Fruit fly (Drosophila melanogaster) whole organism, wandering third instar larva: ENCODE data around the gene CG32365.
A peak's percentile ranks its signal among the peaks of the same experiment; 100 is the strongest.

Experiments used
- CG32264 ChIP-seq: fragments of 200-800 bp; sonication (Bioruptor generic); optimal IDR thresholded peaks from 2 replicates; lab custom pipeline; 2016; ENCODE audit warnings: missing biosample characterization, missing genetic modification characterization
- CG9705 ChIP-seq: fragments of 200-800 bp; sonication (Bioruptor generic); optimal IDR thresholded peaks from 2 replicates; lab custom pipeline; 2018; ENCODE audit warnings: missing biosample characterization, mild to moderate bottlenecking, missing genetic modification characterization
- Dfd ChIP-seq: fragments of >200 bp; optimal IDR thresholded peaks from 2 replicates; lab custom pipeline; 2017; ENCODE audit warnings: missing biosample characterization, missing genetic modification characterization
- HLH106 ChIP-seq: fragments of 200-800 bp; optimal IDR thresholded peaks from 3 replicates; lab custom pipeline; 2019; ENCODE audit warnings: missing biosample characterization, mild to moderate bottlenecking, missing genetic modification characterization, moderate library complexity
- Hnf4 ChIP-seq: fragments of 200-800 bp; sonication (Bioruptor generic); optimal IDR thresholded peaks from 2 replicates; lab custom pipeline; 2016; ENCODE audit warnings: missing biosample characterization, mild to moderate bottlenecking, missing genetic modification characterization
- Hr78 ChIP-seq: fragments of >200 bp; optimal IDR thresholded peaks from 2 replicates; lab custom pipeline; 2017; ENCODE audit warnings: missing biosample characterization, missing genetic modification characterization
- Hr83 ChIP-seq: fragments of 200-300 bp; sonication (Bioruptor generic); optimal IDR thresholded peaks from 2 replicates; lab custom pipeline; 2016; ENCODE audit warnings: missing biosample characterization, mild to moderate bottlenecking, missing genetic modification characterization, moderate library complexity; ENCODE audit not compliant: poor library complexity, severe bottlenecking
- Jra ChIP-seq: sonication (Bioruptor generic); optimal IDR thresholded peaks from 2 replicates; lab custom pipeline; 2016; ENCODE audit warnings: missing biosample characterization, missing genetic modification characterization
- Mio ChIP-seq: sonication (Bioruptor generic); optimal IDR thresholded peaks from 2 replicates; lab custom pipeline; 2016; ENCODE audit warnings: missing biosample characterization, missing genetic modification characterization
- Myc ChIP-seq: fragments of >200 bp; optimal IDR thresholded peaks from 2 replicates; lab custom pipeline; 2017
- N ChIP-seq: fragments of >200 bp; optimal IDR thresholded peaks from 2 replicates; lab custom pipeline; 2018; ENCODE audit warnings: missing biosample characterization, missing external identifiers, missing genetic modification characterization
- OdsH ChIP-seq: fragments of 200-800 bp; sonication (Bioruptor generic); optimal IDR thresholded peaks from 2 replicates; lab custom pipeline; 2016; ENCODE audit warnings: missing biosample characterization, mild to moderate bottlenecking, missing genetic modification characterization
- Rel ChIP-seq, 2 experiments: fragments of 200-800 bp; sonication (Bioruptor generic) in 1 of 2; optimal IDR thresholded peaks; 2 replicates in 1 of 2; 3 replicates in 1 of 2; lab custom pipeline; 2016 to 2019; ENCODE audit warnings: mild to moderate bottlenecking in 2 of 2, missing biosample characterization in 2 of 2, missing genetic modification characterization in 2 of 2, moderate library complexity in 1 of 2
- Sp1 ChIP-seq: fragments of 200-800 bp; sonication (Bioruptor generic); optimal IDR thresholded peaks from 3 replicates; lab custom pipeline; 2019; ENCODE audit warnings: missing biosample characterization, mild to moderate bottlenecking, missing genetic modification characterization, moderate library complexity
- Vsx2 ChIP-seq: fragments of 200-300, 225-300 bp; sonication (Bioruptor generic); optimal IDR thresholded peaks from 2 replicates; lab custom pipeline; 2018; ENCODE audit warnings: missing biosample characterization, missing genetic modification characterization; ENCODE audit not compliant: partially characterized antibody
- br ChIP-seq: fragments of 200-800 bp; sonication (Bioruptor generic); optimal IDR thresholded peaks from 2 replicates; lab custom pipeline; 2016; ENCODE audit warnings: missing biosample characterization, missing genetic modification characterization
- dl ChIP-seq, 2 experiments: fragments of 175-275, 200-275 bp in 1 of 2; fragments of 200-275 bp in 1 of 2; sonication (Bioruptor generic); optimal IDR thresholded peaks; lab custom pipeline; 2018; ENCODE audit warnings: mild to moderate bottlenecking in 2 of 2, missing biosample characterization in 2 of 2, missing genetic modification characterization in 2 of 2, moderate library complexity in 2 of 2; ENCODE audit not compliant: partially characterized antibody in 2 of 2, insufficient read depth in 1 of 2
- dmrt93B ChIP-seq: fragments of 200-800 bp; sonication (Bioruptor generic); optimal IDR thresholded peaks from 2 replicates; lab custom pipeline; 2018; ENCODE audit warnings: missing biosample characterization, mild to moderate bottlenecking, missing genetic modification characterization
- dsf ChIP-seq: sonication (Bioruptor generic); optimal IDR thresholded peaks from 2 replicates; lab custom pipeline; 2016; ENCODE audit warnings: missing biosample characterization, missing genetic modification characterization, borderline replicate concordance
- ey ChIP-seq: fragments of 200-800 bp; sonication (Bioruptor generic); optimal IDR thresholded peaks from 2 replicates; lab custom pipeline; 2016; ENCODE audit warnings: missing biosample characterization, missing genetic modification characterization
- foxo ChIP-seq, 2 experiments: fragments of 200-800 bp; sonication (Bioruptor generic); optimal IDR thresholded peaks; 2 replicates in 1 of 2; 3 replicates in 1 of 2; lab custom pipeline; 2016 to 2017; ENCODE audit warnings: missing biosample characterization in 2 of 2, missing genetic modification characterization in 2 of 2
- fru ChIP-seq: fragments of 200-800 bp; sonication (Bioruptor generic); optimal IDR thresholded peaks from 3 replicates; lab custom pipeline; 2016; ENCODE audit warnings: missing biosample characterization, mild to moderate bottlenecking, missing genetic modification characterization
- h ChIP-seq: fragments of 200-800 bp; sonication (Bioruptor generic); optimal IDR thresholded peaks from 3 replicates; lab custom pipeline; 2016; ENCODE audit warnings: missing biosample characterization, mild to moderate bottlenecking, missing genetic modification characterization
- jim ChIP-seq: fragments of 175-275, 200-325 bp; sonication (Bioruptor generic); optimal IDR thresholded peaks from 2 replicates; lab custom pipeline; 2016; ENCODE audit warnings: missing biosample characterization, mild to moderate bottlenecking, missing genetic modification characterization
- pan ChIP-seq: fragments of >200 bp; optimal IDR thresholded peaks from 2 replicates; lab custom pipeline; 2017
- psq ChIP-seq: fragments of 200-800 bp; sonication (Bioruptor generic); optimal IDR thresholded peaks from 3 replicates; lab custom pipeline; 2017; ENCODE audit warnings: missing biosample characterization, mild to moderate bottlenecking, missing genetic modification characterization, moderate library complexity
- rgr ChIP-seq: fragments of 200-800 bp; sonication (Bioruptor generic); optimal IDR thresholded peaks from 3 replicates; lab custom pipeline; 2016; ENCODE audit warnings: missing biosample characterization, mild to moderate bottlenecking, missing genetic modification characterization
- sv ChIP-seq: fragments of 200-800 bp; sonication (Bioruptor generic); optimal IDR thresholded peaks from 3 replicates; lab custom pipeline; 2016; ENCODE audit warnings: missing biosample characterization, missing genetic modification characterization
- tai ChIP-seq: sonication (Bioruptor generic); optimal IDR thresholded peaks from 2 replicates; lab custom pipeline; 2016; ENCODE audit warnings: missing biosample characterization, missing genetic modification characterization
- usp ChIP-seq: fragments of >200 bp; optimal IDR thresholded peaks from 2 replicates; lab custom pipeline; 2017; ENCODE audit warnings: missing biosample characterization, missing genetic modification characterization
- woc ChIP-seq: sonication (Bioruptor generic); optimal IDR thresholded peaks from 2 replicates; lab custom pipeline; 2016; ENCODE audit warnings: missing biosample characterization, mild to moderate bottlenecking, missing genetic modification characterization

Gene CG32365

dm6 chr3L:7883298-7883697 is 14.5 kb downstream of the CG32365 start:
- TF ChIP-seq Hnf4 (no peak), CG32264 (no peak), rgr (GFP tag; lab: Kevin White, UChicago) (no peak), dmrt93B (GFP tag; lab: Kevin White, UChicago) (no peak), dsf (GFP tag; lab: Kevin White, UChicago) (no peak), Myc (lab: Kevin White, UChicago) (no peak), CG9705 (GFP tag; lab: Kevin White, UChicago) (no peak), foxo (GFP tag; optimal IDR thresholded peaks at IDR 0.05; lab: Kevin White, UChicago) (no peak), psq (GFP tag; lab: Kevin White, UChicago) (no peak), ey (GFP tag; lab: Kevin White, UChicago) (no peak), Sp1 (no peak), Hr83 (GFP tag; lab: Kevin White, UChicago) (no peak)
- TF ChIP-seq, all 38 proteins: peak for 0

- TF ChIP-seq woc (GFP tag; lab: Kevin White, UChicago), result no peak
- TF ChIP-seq Dfd, result peak; percentile 91
Observed at dm6 chr3L:7889976-7890375, 21.1 kb downstream of the CG32365 start.

dm6 chr3L:7890567-7890966 is 21.7 kb downstream of the CG32365 start:
- no peak for TF ChIP-seq br (GFP tag; lab: Kevin White, UChicago)
- no peak for TF ChIP-seq OdsH (GFP tag; lab: Kevin White, UChicago)
- TF ChIP-seq sv (GFP tag; lab: Kevin White, UChicago), result no peak
- TF ChIP-seq, all 38 proteins: peak for 0

dm6 chr3L:7893840-7894239 is 25.0 kb downstream of the CG32365 start:
- TF ChIP-seq dl (GFP tag; optimal IDR thresholded peaks at IDR 0.05; lab: Kevin White, UChicago; ENCODE audit: insufficient read depth in 1 of 2, partially characterized antibody in 2 of 2) (no peak), Rel (GFP tag; optimal IDR thresholded peaks at IDR 0.05; lab: Kevin White, UChicago) (no peak), Rel (tag; optimal IDR thresholded peaks at IDR 0.05; lab: Kevin White, UChicago) (no peak), Vsx2 (GFP tag; lab: Kevin White, UChicago) (no peak), psq (GFP tag; lab: Kevin White, UChicago) (no peak), dmrt93B (GFP tag; lab: Kevin White, UChicago) (no peak)
- TF ChIP-seq, all 38 proteins: peak for 0

dm6 chr3L:7894580-7894979 is 25.7 kb downstream of the CG32365 start, which contains the start of gene eIF4E5:
Gene eIF4E5 (plus strand): TSS chr3L:7894880.
- TF ChIP-seq dsf (GFP tag; lab: Kevin White, UChicago) (no peak), Mio (GFP tag; lab: Kevin White, UChicago) (no peak), Sp1 (no peak), jim (GFP tag; lab: Kevin White, UChicago) (no peak), usp (GFP tag; lab: Kevin White, UChicago) (no peak), Hr83 (GFP tag; lab: Kevin White, UChicago) (no peak), N (GFP tag; lab: Kevin White, UChicago) (no peak), HLH106 (tag; lab: Kevin White, UChicago) (no peak), Jra (GFP tag; lab: Kevin White, UChicago) (no peak), Vsx2 (GFP tag; lab: Kevin White, UChicago) (no peak), pan (lab: Kevin White, UChicago) (no peak)

- no peak for TF ChIP-seq CG9705 (GFP tag; lab: Kevin White, UChicago)
- peak; percentile 40 for TF ChIP-seq dmrt93B (GFP tag; lab: Kevin White, UChicago)
- TF ChIP-seq fru (GFP tag; lab: Kevin White, UChicago), result peak; percentile 45
- no peak for TF ChIP-seq Hr83 (GFP tag; lab: Kevin White, UChicago)
- peak; percentile 44 for TF ChIP-seq psq (GFP tag; lab: Kevin White, UChicago)
- peak in 1 of 2 experiments; percentile 54 for TF ChIP-seq foxo (GFP tag; optimal IDR thresholded peaks at IDR 0.05; lab: Kevin White, UChicago)
- no peak for TF ChIP-seq HLH106 (tag; lab: Kevin White, UChicago)
- TF ChIP-seq Jra (GFP tag; lab: Kevin White, UChicago), result no peak
- TF ChIP-seq OdsH (GFP tag; lab: Kevin White, UChicago), result peak; percentile 66
- TF ChIP-seq Hr78 (GFP tag; lab: Kevin White, UChicago), result no peak
- no peak for TF ChIP-seq N (GFP tag; lab: Kevin White, UChicago)
- TF ChIP-seq rgr (GFP tag; lab: Kevin White, UChicago), result peak; percentile 62
- peak; percentile 74 for TF ChIP-seq h (GFP tag; lab: Kevin White, UChicago)
- peak; percentile 19 for TF ChIP-seq Hnf4
- no peak for TF ChIP-seq sv (GFP tag; lab: Kevin White, UChicago)
- peak; percentile 36 for TF ChIP-seq ey (GFP tag; lab: Kevin White, UChicago)
- peak; percentile 25 for TF ChIP-seq br (GFP tag; lab: Kevin White, UChicago)
- TF ChIP-seq tai (GFP tag; lab: Kevin White, UChicago), result peak; percentile 49
- TF ChIP-seq Dfd, result no peak
- TF ChIP-seq, all 38 proteins: peak for 11
Observed at dm6 chr3L:7903489-7904150, 34.8 kb downstream of the CG32365 start.
